Worm (Caenorhabditis elegans) whole organism, L3 larva: ENCODE measurements around the gene C36B7.2.

Experiments
- ZK546.5 ChIP-seq: sonication (generic microtip); optimal IDR thresholded peaks from 2 replicates; lab custom pipeline; 2017; ENCODE audit warnings: missing biosample characterization, missing genetic modification characterization
- ama-1 ChIP-seq: fragments of 150-350 bp; optimal IDR thresholded peaks from 2 replicates; lab custom pipeline; 2018
- ceh-9 ChIP-seq: sonication (generic microtip); optimal IDR thresholded peaks from 2 replicates; lab custom pipeline; 2018; ENCODE audit warnings: missing biosample characterization, missing genetic modification characterization
- fos-1 ChIP-seq: fragments of 150-350 bp; optimal IDR thresholded peaks from 2 replicates; lab custom pipeline; 2014; ENCODE audit warnings: missing biosample characterization, missing genetic modification characterization
- nhr-12 ChIP-seq: fragments of 150-350 bp; optimal IDR thresholded peaks from 2 replicates; lab custom pipeline; 2014; ENCODE audit warnings: missing biosample characterization, missing genetic modification characterization
- pha-4 ChIP-seq: fragments of 150-350 bp; optimal IDR thresholded peaks from 2 replicates; lab custom pipeline; 2014; ENCODE audit warnings: missing biosample characterization, missing genetic modification reagents, missing genetic modification characterization

DNA sequence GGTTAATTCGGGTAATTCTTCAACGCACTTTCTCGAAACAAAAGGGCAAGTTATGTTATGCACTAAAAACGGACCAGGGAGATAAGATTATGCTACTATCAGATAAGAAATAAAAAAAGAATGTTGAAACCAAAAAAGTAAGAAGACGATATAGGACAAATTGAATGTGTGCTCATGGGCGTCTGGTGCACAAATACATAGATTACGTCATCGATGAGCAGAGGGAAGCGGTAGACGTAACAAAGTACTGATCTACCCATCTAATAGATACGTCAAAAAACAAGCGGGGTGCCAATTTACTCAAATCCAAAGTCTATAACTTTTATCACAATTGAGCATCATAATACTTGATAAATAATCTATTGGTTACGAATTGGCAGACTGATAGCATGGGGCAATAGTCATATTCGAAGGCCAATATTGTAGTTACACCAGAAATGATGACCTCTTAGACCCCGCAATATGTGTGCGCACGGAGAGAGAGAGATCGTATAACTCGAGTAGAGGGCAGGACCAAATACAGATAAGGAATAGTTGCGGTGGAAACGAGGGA is 45.8 kb downstream of the C36B7.2 start:
- TF ChIP-seq nhr-12 (tag; lab: Kevin White, UChicago) (no peak), ama-1 (no peak), pha-4 (tag; lab: Kevin White, UChicago) (no peak), ceh-9 (tag; lab: Kevin White, UChicago) (no peak), fos-1 (tag; lab: Kevin White, UChicago) (no peak), ZK546.5 (tag; lab: Kevin White, UChicago) (no peak)
